Fruit fly (Drosophila melanogaster) whole organism, wandering third instar larva: ENCODE results near the gene Nufip.

Experiments used
- CG9705 ChIP-seq: fragments of 200-800 bp; sonication (Bioruptor generic); optimal IDR thresholded peaks from 2 replicates; lab custom pipeline; 2018; ENCODE audit warnings: missing biosample characterization, mild to moderate bottlenecking, missing genetic modification characterization
- CrebA ChIP-seq: fragments of 200-800 bp; sonication (Bioruptor generic); optimal IDR thresholded peaks from 2 replicates; lab custom pipeline; 2016; ENCODE audit warnings: missing biosample characterization, mild to moderate bottlenecking, missing genetic modification characterization, borderline replicate concordance
- Dfd ChIP-seq: fragments of >200 bp; optimal IDR thresholded peaks from 2 replicates; lab custom pipeline; 2017; ENCODE audit warnings: missing biosample characterization, missing genetic modification characterization
- GATAd ChIP-seq: sonication (Bioruptor generic); optimal IDR thresholded peaks from 2 replicates; lab custom pipeline; 2016; ENCODE audit warnings: missing biosample characterization, missing genetic modification characterization
- Hr78 ChIP-seq: fragments of >200 bp; optimal IDR thresholded peaks from 2 replicates; lab custom pipeline; 2017; ENCODE audit warnings: missing biosample characterization, missing genetic modification characterization
- Jra ChIP-seq: sonication (Bioruptor generic); optimal IDR thresholded peaks from 2 replicates; lab custom pipeline; 2016; ENCODE audit warnings: missing biosample characterization, missing genetic modification characterization
- Mio ChIP-seq: sonication (Bioruptor generic); optimal IDR thresholded peaks from 2 replicates; lab custom pipeline; 2016; ENCODE audit warnings: missing biosample characterization, missing genetic modification characterization
- Myc ChIP-seq: fragments of >200 bp; optimal IDR thresholded peaks from 2 replicates; lab custom pipeline; 2017
- N ChIP-seq: fragments of >200 bp; optimal IDR thresholded peaks from 2 replicates; lab custom pipeline; 2018; ENCODE audit warnings: missing biosample characterization, missing external identifiers, missing genetic modification characterization
- OdsH ChIP-seq: fragments of 200-800 bp; sonication (Bioruptor generic); optimal IDR thresholded peaks from 2 replicates; lab custom pipeline; 2016; ENCODE audit warnings: missing biosample characterization, mild to moderate bottlenecking, missing genetic modification characterization
- Rel ChIP-seq, 2 experiments: fragments of 200-800 bp; sonication (Bioruptor generic) in 1 of 2; optimal IDR thresholded peaks; 2 replicates in 1 of 2; 3 replicates in 1 of 2; lab custom pipeline; 2016 to 2019; ENCODE audit warnings: mild to moderate bottlenecking in 2 of 2, missing biosample characterization in 2 of 2, missing genetic modification characterization in 2 of 2, moderate library complexity in 1 of 2
- dmrt93B ChIP-seq: fragments of 200-800 bp; sonication (Bioruptor generic); optimal IDR thresholded peaks from 2 replicates; lab custom pipeline; 2018; ENCODE audit warnings: missing biosample characterization, mild to moderate bottlenecking, missing genetic modification characterization
- dsf ChIP-seq: sonication (Bioruptor generic); optimal IDR thresholded peaks from 2 replicates; lab custom pipeline; 2016; ENCODE audit warnings: missing biosample characterization, missing genetic modification characterization, borderline replicate concordance
- foxo ChIP-seq, 2 experiments: fragments of 200-800 bp; sonication (Bioruptor generic); optimal IDR thresholded peaks; 2 replicates in 1 of 2; 3 replicates in 1 of 2; lab custom pipeline; 2016 to 2017; ENCODE audit warnings: missing biosample characterization in 2 of 2, missing genetic modification characterization in 2 of 2
- fru ChIP-seq: fragments of 200-800 bp; sonication (Bioruptor generic); optimal IDR thresholded peaks from 3 replicates; lab custom pipeline; 2016; ENCODE audit warnings: missing biosample characterization, mild to moderate bottlenecking, missing genetic modification characterization
- h ChIP-seq: fragments of 200-800 bp; sonication (Bioruptor generic); optimal IDR thresholded peaks from 3 replicates; lab custom pipeline; 2016; ENCODE audit warnings: missing biosample characterization, mild to moderate bottlenecking, missing genetic modification characterization
- jim ChIP-seq: fragments of 175-275, 200-325 bp; sonication (Bioruptor generic); optimal IDR thresholded peaks from 2 replicates; lab custom pipeline; 2016; ENCODE audit warnings: missing biosample characterization, mild to moderate bottlenecking, missing genetic modification characterization
- lola ChIP-seq: fragments of >200 bp; optimal IDR thresholded peaks from 2 replicates; lab custom pipeline; 2017; ENCODE audit warnings: missing biosample characterization, missing genetic modification characterization
- rgr ChIP-seq: fragments of 200-800 bp; sonication (Bioruptor generic); optimal IDR thresholded peaks from 3 replicates; lab custom pipeline; 2016; ENCODE audit warnings: missing biosample characterization, mild to moderate bottlenecking, missing genetic modification characterization
- sage ChIP-seq: fragments of 200-800 bp; sonication (Bioruptor generic); optimal IDR thresholded peaks from 2 replicates; lab custom pipeline; 2016; ENCODE audit warnings: missing biosample characterization, mild to moderate bottlenecking, missing genetic modification characterization
- usp ChIP-seq: fragments of >200 bp; optimal IDR thresholded peaks from 2 replicates; lab custom pipeline; 2017; ENCODE audit warnings: missing biosample characterization, missing genetic modification characterization

Nufip gene

DNA sequence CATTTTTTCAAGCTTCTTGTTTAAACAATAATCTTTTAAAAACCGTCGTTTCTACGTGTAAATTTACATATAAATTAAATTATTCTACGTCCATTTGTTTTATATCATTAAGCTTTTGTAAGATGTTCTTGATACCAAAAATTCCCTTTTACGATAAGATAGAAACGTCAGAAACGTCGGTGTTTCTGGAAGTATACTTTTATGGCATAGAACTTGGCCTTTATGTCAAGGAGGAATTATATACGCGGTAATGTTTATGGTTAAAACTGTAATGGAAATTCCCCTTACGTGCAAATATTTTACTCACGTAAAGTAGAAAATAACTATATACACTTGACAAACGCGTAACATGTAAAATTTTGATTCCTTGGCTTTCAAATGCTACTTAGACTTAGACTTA, 4.5 kb downstream of the Nufip start:
- TF ChIP-seq rgr (GFP tag; lab: Kevin White, UChicago) (no peak), Rel (GFP tag; optimal IDR thresholded peaks at IDR 0.05; lab: Kevin White, UChicago) (no peak), Rel (tag; optimal IDR thresholded peaks at IDR 0.05; lab: Kevin White, UChicago) (peak; percentile 82), CrebA (GFP tag; lab: Kevin White, UChicago) (no peak), Myc (peak; percentile 74), fru (GFP tag; lab: Kevin White, UChicago) (peak; percentile 29)
- TF ChIP-seq, all 38 proteins: peak for 3

DNA sequence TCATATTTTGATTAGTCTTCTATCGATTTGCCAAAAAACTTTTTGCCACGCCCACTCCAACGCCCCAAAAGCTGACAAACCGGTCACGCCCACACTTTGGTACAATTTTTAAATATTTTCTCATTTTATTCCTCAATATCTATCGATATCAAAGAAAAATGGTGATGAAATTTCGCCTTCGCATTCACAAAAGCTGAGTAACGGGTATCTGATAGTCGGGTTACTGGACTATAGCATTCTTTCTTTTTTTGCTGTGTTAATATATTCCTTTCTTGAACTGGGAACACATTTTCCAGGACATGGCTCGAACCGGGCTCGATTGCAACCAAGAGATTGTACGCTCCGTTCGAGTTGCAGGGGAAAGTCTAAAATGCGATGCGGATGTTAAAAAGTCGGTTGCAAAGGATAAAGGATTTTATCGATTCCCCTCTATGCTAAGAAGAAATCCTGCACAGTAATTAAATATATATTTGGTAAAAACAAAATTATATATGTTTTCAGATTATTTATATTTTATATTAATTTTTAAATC, 5.2 kb downstream of the Nufip start:
- TF ChIP-seq dsf (GFP tag; lab: Kevin White, UChicago): no peak
- TF ChIP-seq foxo (GFP tag; optimal IDR thresholded peaks at IDR 0.05; lab: Kevin White, UChicago): no peak
- no peak for TF ChIP-seq dmrt93B
- no peak for TF ChIP-seq fru (GFP tag; lab: Kevin White, UChicago)
- TF ChIP-seq Dfd (GFP tag; lab: Kevin White, UChicago): peak; percentile 92
- no peak for TF ChIP-seq lola
- no peak for TF ChIP-seq Mio (GFP tag; lab: Kevin White, UChicago)
- TF ChIP-seq, all 38 proteins: peak for 1

DNA sequence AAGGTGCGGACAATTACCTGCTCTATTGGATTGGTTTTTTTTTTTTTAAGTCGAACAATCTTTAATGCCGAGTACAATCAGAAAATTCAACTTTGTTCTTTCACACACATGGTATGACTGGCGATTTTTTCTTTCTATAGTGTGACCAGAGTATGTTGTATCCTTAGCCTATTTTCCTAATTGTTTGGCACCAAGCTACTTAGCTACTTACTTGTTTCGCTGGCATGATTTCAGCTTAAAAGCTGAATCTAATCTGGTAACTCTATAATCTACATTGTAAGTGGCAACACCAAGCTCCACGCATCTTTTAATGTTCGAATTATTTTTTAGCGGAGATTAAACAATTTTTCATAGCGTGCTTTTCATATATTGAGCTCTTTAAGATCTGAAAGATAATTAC, 25.0 kb downstream of the Nufip start, which contains the start of gene CG12477:
TSS of gene CG12477 (minus strand) at position 101 of the 400 bp plus-strand sequence.
- no peak for TF ChIP-seq Hr78 (GFP tag; lab: Kevin White, UChicago)
- no peak for TF ChIP-seq OdsH
- TF ChIP-seq Jra (GFP tag; lab: Kevin White, UChicago): no peak
- no peak for TF ChIP-seq N (GFP tag; lab: Kevin White, UChicago)
- TF ChIP-seq jim: no peak
- TF ChIP-seq sage: no peak
- no peak for TF ChIP-seq fru (GFP tag; lab: Kevin White, UChicago)
- TF ChIP-seq usp (GFP tag; lab: Kevin White, UChicago): no peak

DNA sequence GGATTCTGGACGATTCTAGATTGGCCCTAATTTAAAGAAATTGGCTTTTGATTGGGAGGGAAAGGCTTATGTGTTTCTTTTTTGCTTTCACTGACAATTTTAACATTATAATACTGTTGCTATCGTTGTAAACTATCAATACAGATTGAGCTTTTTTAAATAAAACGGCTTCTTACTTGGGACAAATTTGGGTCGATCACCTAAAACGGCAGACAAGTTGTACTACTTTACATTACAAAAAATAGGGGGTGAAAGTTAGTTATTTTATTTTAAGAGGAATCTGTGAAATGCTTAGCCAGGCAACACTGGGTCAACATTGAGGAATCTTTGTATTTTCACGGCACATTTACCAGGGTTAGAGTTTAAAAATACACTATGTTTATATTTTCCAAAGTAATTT, 49.9 kb downstream of the Nufip start, which contains the start of gene Dic4:
TSS of gene Dic4 (minus strand) at position 101 of the 400 bp plus-strand sequence.
- TF ChIP-seq GATAd (no peak), lola (no peak), CG9705 (no peak), N (GFP tag; lab: Kevin White, UChicago) (no peak), fru (GFP tag; lab: Kevin White, UChicago) (no peak), h (GFP tag; lab: Kevin White, UChicago) (no peak)
